Worm (Caenorhabditis elegans): ENCODE data around the gene srd-3.
A peak's percentile ranks its signal among the peaks of the same experiment; 100 is the strongest.

Gene srd-3

ce11 chrII:116916-117315 lies 11.9 kb downstream of the srd-3 start, which contains the start of gene srt-54:
Gene srt-54 (plus strand): TSS chrII:117216.
- no peak for TF ChIP-seq ceh-24 (tag; optimal IDR thresholded peaks at IDR 0.05)
- no peak for TF ChIP-seq T23F11.4 (GFP tag; optimal IDR thresholded peaks at IDR 0.05)
- no peak for TF ChIP-seq unc-3 (GFP tag; conservative IDR thresholded peaks at IDR 0.05)
- TF ChIP-seq unc-3 (tag; optimal IDR thresholded peaks at IDR 0.05): no peak
- no peak for TF ChIP-seq nhr-11 (tag; optimal IDR thresholded peaks at IDR 0.05)

ce11 chrII:112231-112630 lies 16.6 kb downstream of the srd-3 start:
- TF ChIP-seq fkh-10 (GFP tag; optimal IDR thresholded peaks at IDR 0.05) (no peak), elt-2 (tag; optimal IDR thresholded peaks at IDR 0.05) (peak; percentile 18)

- TF ChIP-seq unc-86 (tag; optimal IDR thresholded peaks at IDR 0.05) (no peak), rnt-1 (tag; optimal IDR thresholded peaks at IDR 0.05) (no peak), ceh-6 (GFP tag; optimal IDR thresholded peaks at IDR 0.05) (no peak), ceh-19 (GFP tag; optimal IDR thresholded peaks at IDR 0.05) (no peak), gmeb-2 (tag; optimal IDR thresholded peaks at IDR 0.05) (no peak), syd-9 (tag; optimal IDR thresholded peaks at IDR 0.05) (no peak), ceh-34 (tag; optimal IDR thresholded peaks at IDR 0.05) (no peak), C38D4.7 (GFP tag; optimal IDR thresholded peaks at IDR 0.05) (no peak), ceh-22 (tag; optimal IDR thresholded peaks at IDR 0.05) (no peak), pha-2 (tag; optimal IDR thresholded peaks at IDR 0.05) (no peak), pha-4 (tag; optimal IDR thresholded peaks at IDR 0.05) (no peak), ahr-1 (tag; optimal IDR thresholded peaks at IDR 0.05) (no peak)
Measured at ce11 chrII:111267-111666, 17.6 kb downstream of the srd-3 start, which contains the start of gene C50D2.1. Gene C50D2.1 (plus strand): TSS chrII:111567.

ce11 chrII:108865-109264 lies 20.0 kb downstream of the srd-3 start, which contains the start of gene C50D2.2:
Gene C50D2.2 (plus strand): TSS chrII:109165.
- no peak for TF ChIP-seq sdc-2 (tag; optimal IDR thresholded peaks at IDR 0.05)
- TF ChIP-seq ceh-24 (tag; optimal IDR thresholded peaks at IDR 0.05): no peak
- TF ChIP-seq pax-1 (tag; optimal IDR thresholded peaks at IDR 0.05): no peak
- no peak for TF ChIP-seq ceh-45 (GFP tag; IDR thresholded peaks at IDR 0.05)
- no peak for TF ChIP-seq pha-2 (tag; optimal IDR thresholded peaks at IDR 0.05)
- TF ChIP-seq F13H6.1 (tag; optimal IDR thresholded peaks at IDR 0.05): no peak
- TF ChIP-seq zip-5 (tag; optimal IDR thresholded peaks at IDR 0.05): no peak
- no peak for TF ChIP-seq unc-42 (tag; optimal IDR thresholded peaks at IDR 0.05)
- TF ChIP-seq hlh-30 (tag; optimal IDR thresholded peaks at IDR 0.05; ENCODE audit: insufficient read depth): no peak
- TF ChIP-seq ceh-31 (tag; optimal IDR thresholded peaks at IDR 0.05): no peak
- no peak for TF ChIP-seq fax-1 (tag; optimal IDR thresholded peaks at IDR 0.05)
- TF ChIP-seq hlh-6 (tag; optimal IDR thresholded peaks at IDR 0.05): no peak
- TF ChIP-seq elt-2 (tag; optimal IDR thresholded peaks at IDR 0.05): no peak
- no peak for TF ChIP-seq nfya-1 (tag; optimal IDR thresholded peaks at IDR 0.05)

ce11 chrII:107703-108102 lies 21.1 kb downstream of the srd-3 start:
- TF ChIP-seq ets-4 (tag; optimal IDR thresholded peaks at IDR 0.05): no peak
- peak; percentile 54 for TF ChIP-seq unc-42 (tag; optimal IDR thresholded peaks at IDR 0.05)
- no peak for TF ChIP-seq C38D4.7 (GFP tag; optimal IDR thresholded peaks at IDR 0.05)

ce11 chrII:105889-106288 lies 22.9 kb downstream of the srd-3 start, which contains the start of gene txt-1:
Gene txt-1 (plus strand): TSS chrII:106189.
- no peak for TF ChIP-seq tbx-2 (tag; optimal IDR thresholded peaks at IDR 0.05)
- TF ChIP-seq lim-6 (tag; optimal IDR thresholded peaks at IDR 0.05): no peak
- TF ChIP-seq fkh-6 (tag; optimal IDR thresholded peaks at IDR 0.05): no peak
- TF ChIP-seq unc-42 (tag; optimal IDR thresholded peaks at IDR 0.05): no peak
- TF ChIP-seq nhr-11 (tag; optimal IDR thresholded peaks at IDR 0.05): no peak
- no peak for TF ChIP-seq Y22D7AL.16 (tag; optimal IDR thresholded peaks at IDR 0.05)
- no peak for TF ChIP-seq ets-4 (tag; optimal IDR thresholded peaks at IDR 0.05)
- TF ChIP-seq tbx-7 (tag; optimal IDR thresholded peaks at IDR 0.05): no peak
- no peak for TF ChIP-seq C08G9.2 (tag; optimal IDR thresholded peaks at IDR 0.05)
- no peak for TF ChIP-seq ceh-18 (tag; optimal IDR thresholded peaks at IDR 0.05)
- no peak for TF ChIP-seq fkh-10 (GFP tag; optimal IDR thresholded peaks at IDR 0.05)

Data from whole organism, late embryonic.